Worm (Caenorhabditis elegans): ENCODE data around the gene rhi-1.

The rhi-1 gene

DNA sequence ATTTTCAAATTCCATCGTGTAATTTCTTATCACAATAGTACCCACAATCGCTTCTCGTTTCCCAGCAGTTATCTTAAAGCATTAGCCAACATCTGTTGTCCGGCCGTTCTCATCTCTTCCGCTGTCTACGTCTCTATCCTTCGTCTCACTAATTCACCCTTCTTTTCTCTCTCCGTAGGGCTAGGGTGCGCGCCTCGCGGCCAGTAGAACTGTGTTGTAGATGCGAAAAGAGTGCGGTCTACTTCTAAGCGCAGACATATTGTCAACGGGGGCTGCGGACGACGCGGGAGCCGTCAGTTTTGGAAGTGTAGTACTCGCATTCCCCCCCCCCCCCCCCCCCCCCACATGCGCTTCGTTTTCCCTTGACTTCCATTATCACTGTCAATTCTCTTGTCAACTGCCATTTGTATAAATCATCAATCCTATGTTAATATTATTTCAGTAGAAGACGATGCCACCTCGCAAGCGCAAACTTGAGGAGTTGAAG, 5.4 kb downstream of the rhi-1 start, which contains the start of gene spr-3:
Gene spr-3 (plus strand): TSS at position 437 of the 487 bp plus-strand sequence.
- TF ChIP-seq C17E4.6 (GFP tag; IDR thresholded peaks at IDR 0.05): no peak
- TF ChIP-seq mcd-1 (GFP tag; IDR thresholded peaks at IDR 0.05): 0 out of 2 replicates have a peak, but pooled peaks have one; percentile 16
- peak; percentile 71 for TF ChIP-seq zfh-2 (GFP tag; conservative IDR thresholded peaks at IDR 0.05)
- TF ChIP-seq ztf-6 (GFP tag; IDR thresholded peaks at IDR 0.05): no peak
- TF ChIP-seq hsf-1 (GFP tag; IDR thresholded peaks at IDR 0.05): no peak
- peak; percentile 52; the same call in 1 of the 2 replicates for TF ChIP-seq egrh-3 (GFP tag; IDR thresholded peaks at IDR 0.05)
- TF ChIP-seq ztf-3 (GFP tag; optimal IDR thresholded peaks at IDR 0.05): no peak
- TF ChIP-seq die-1 (tag; optimal IDR thresholded peaks at IDR 0.05): no peak
- TF ChIP-seq cebp-1 (GFP tag; IDR thresholded peaks at IDR 0.05): no peak
- TF ChIP-seq cebp-1 (tag; optimal IDR thresholded peaks at IDR 0.05): peak; percentile 20

DNA sequence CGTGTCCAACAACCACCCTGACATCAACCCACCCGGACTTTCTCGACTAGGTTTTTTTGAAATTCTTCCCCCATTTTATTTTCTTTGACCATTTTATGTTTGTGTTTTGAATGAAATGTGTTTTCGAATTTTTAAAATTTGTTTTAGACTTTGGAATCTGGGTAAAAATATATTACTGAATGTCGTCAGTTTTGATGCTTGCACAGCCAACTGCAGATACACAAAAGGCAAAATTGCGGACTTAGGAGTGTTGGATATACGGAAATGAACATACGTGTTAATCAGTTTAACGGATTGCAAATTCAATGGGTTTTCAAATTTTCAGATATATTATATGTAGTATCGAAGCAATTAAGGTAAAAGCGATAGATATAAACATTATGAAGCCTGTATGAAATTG, 8.4 kb downstream of the rhi-1 start:
- TF ChIP-seq lin-35 (GFP tag; optimal IDR thresholded peaks at IDR 0.05) (peak in 1 of 3 experiments; percentile 13), ztf-26 (tag; optimal IDR thresholded peaks at IDR 0.05) (no peak)

DNA sequence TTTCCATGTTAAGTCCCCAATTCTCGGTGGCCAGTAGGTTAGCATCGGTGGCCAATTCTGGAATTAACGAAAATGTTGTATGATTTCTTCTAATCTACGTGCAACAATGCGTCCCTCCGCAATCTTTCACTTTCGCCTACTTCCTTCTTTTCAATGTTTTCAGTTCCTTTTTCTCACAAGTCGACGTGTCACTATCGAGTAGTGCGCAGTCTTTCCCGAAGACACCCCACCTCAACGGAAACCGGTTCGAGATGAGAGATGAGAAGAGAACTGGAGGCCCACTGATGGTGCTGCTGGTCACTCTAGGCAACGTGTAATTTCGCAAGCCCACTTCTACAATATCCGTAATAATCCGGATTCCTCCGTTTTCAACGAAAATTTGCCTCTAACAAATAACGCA, 11.7 kb downstream of the rhi-1 start:
- no peak for TF ChIP-seq cebp-2 (GFP tag; IDR thresholded peaks at IDR 0.05)
- TF ChIP-seq cebp-1 (GFP tag; IDR thresholded peaks at IDR 0.05): 0 out of 2 replicates have a peak, but pooled peaks have one; percentile 18
- peak; percentile 12 for TF ChIP-seq cebp-1 (tag; optimal IDR thresholded peaks at IDR 0.05)
- TF ChIP-seq lin-26 (GFP tag; IDR thresholded peaks at IDR 0.05): 0 out of 2 replicates have a peak, but pooled peaks have one; percentile 8
- TF ChIP-seq ceh-27 (GFP tag; optimal IDR thresholded peaks at IDR 0.05): peak; percentile 1

DNA sequence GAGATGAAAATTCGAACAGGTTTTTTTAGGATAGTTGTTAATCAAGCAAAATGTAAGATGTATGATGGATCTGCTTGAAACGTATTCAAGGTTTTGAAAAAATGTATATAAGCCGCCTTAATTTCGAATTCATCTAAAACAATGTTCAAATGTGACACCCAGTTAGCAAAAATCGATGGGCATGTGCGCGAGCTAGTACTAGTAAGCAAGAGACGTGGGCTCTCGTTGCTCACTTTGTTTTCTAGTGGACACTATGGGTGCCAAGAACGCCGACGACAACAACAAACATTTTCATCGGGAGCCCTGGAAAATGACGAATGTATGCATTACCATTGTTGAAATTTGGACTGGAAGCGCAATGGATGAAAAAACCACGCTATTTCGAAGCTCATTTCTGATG, 12.9 kb downstream of the rhi-1 start:
- TF ChIP-seq D2030.7 (GFP tag; IDR thresholded peaks at IDR 0.05) (no peak), Y79H2A.3 (GFP tag; conservative IDR thresholded peaks at IDR 0.05) (no peak), nfya-2 (GFP tag; IDR thresholded peaks at IDR 0.05) (no peak), ceh-100 (GFP tag; IDR thresholded peaks at IDR 0.05) (no peak), ceh-79 (tag; optimal IDR thresholded peaks at IDR 0.05) (no peak), ekl-4 (GFP tag; IDR thresholded peaks at IDR 0.05) (no peak), hlh-12 (tag; optimal IDR thresholded peaks at IDR 0.05) (no peak), ceh-40 (GFP tag; IDR thresholded peaks at IDR 0.05) (no peak), lsy-27 (tag; optimal IDR thresholded peaks at IDR 0.05; ENCODE audit: borderline replicate concordance, insufficient read depth) (no peak), attf-3 (GFP tag; conservative IDR thresholded peaks at IDR 0.05) (no peak), ztf-26 (tag; optimal IDR thresholded peaks at IDR 0.05) (no peak), nhr-27 (tag; optimal IDR thresholded peaks at IDR 0.05) (no peak), Y53G8AR.9 (GFP tag; conservative IDR thresholded peaks at IDR 0.05) (no peak), lsl-1 (GFP tag; optimal IDR thresholded peaks at IDR 0.05) (no peak), hmg-20 (GFP tag; IDR thresholded peaks at IDR 0.05) (no peak), B0035.1 (tag; optimal IDR thresholded peaks at IDR 0.05) (no peak), F52B5.7 (tag; optimal IDR thresholded peaks at IDR 0.05) (no peak), lir-1 (GFP tag; conservative IDR thresholded peaks at IDR 0.05) (no peak), mcd-1 (GFP tag; IDR thresholded peaks at IDR 0.05) (no peak), ZK185.1 (tag; optimal IDR thresholded peaks at IDR 0.05; ENCODE audit: poor library complexity, severe bottlenecking) (no peak)
